Worm (Caenorhabditis elegans) whole organism, L2 larva: ENCODE results near the gene dsl-5.

Experiments used
- aly-2 ChIP-seq: fragments of 150-350 bp; optimal IDR thresholded peaks from 2 replicates; lab custom pipeline; 2014; ENCODE audit warnings: missing biosample characterization, missing genetic modification characterization
- ama-1 ChIP-seq: fragments of 150-350 bp; optimal IDR thresholded peaks from 2 replicates; lab custom pipeline; 2018; ENCODE audit warnings: inconsistent platforms
- ceh-82 ChIP-seq: fragments of 150-350 bp; optimal IDR thresholded peaks from 2 replicates; lab custom pipeline; 2014; ENCODE audit warnings: missing biosample characterization, missing genetic modification characterization
- zag-1 ChIP-seq: fragments of 150-350 bp; optimal IDR thresholded peaks from 2 replicates; lab custom pipeline; 2014; ENCODE audit warnings: missing biosample characterization, missing genetic modification characterization

- TF ChIP-seq ceh-82 (tag; lab: Kevin White, UChicago) (no peak), zag-1 (tag; lab: Kevin White, UChicago) (no peak), aly-2 (tag; lab: Kevin White, UChicago) (no peak), ama-1 (no peak)
These were observed 42.3 kb downstream of the dsl-5 start, which contains the start of gene rib-1 for ce11 chrIV:11578492-11578891.
